Fruit fly (Drosophila melanogaster) whole organism, embryonic: ENCODE measurements around the gene CG7408.

Experiments
- CG16813 ChIP-seq: fragments of 200-800 bp; sonication (Bioruptor generic); IDR thresholded peaks from 3 replicates; pipeline ENCODE4 v1.3.6; 2022; ENCODE audit warnings: missing biosample characterization, missing genetic modification characterization; ENCODE audit not compliant: partially characterized antibody
- CG6683 ChIP-seq: fragments of 200-800 bp; sonication (Bioruptor generic); optimal IDR thresholded peaks from 2 replicates; lab custom pipeline; 2017; ENCODE audit warnings: missing biosample characterization, mild to moderate bottlenecking, missing genetic modification characterization, missing genetic modification reagents
- CG9215 ChIP-seq: fragments of 200-800 bp; sonication (Bioruptor generic); IDR thresholded peaks from 2 replicates; pipeline ENCODE4 v1.3.6; 2022; ENCODE audit warnings: missing biosample characterization, missing genetic modification characterization
- E2f1 ChIP-seq: fragments of 200-800 bp; sonication (Bioruptor generic); IDR thresholded peaks from 2 replicates; pipeline ENCODE4 v1.3.6; 2022; ENCODE audit warnings: missing biosample characterization, missing genetic modification characterization
- NFAT ChIP-seq: fragments of 200-800 bp; sonication (Bioruptor generic); IDR thresholded peaks from 2 replicates; pipeline ENCODE4 v1.3.6; 2022; ENCODE audit warnings: missing biosample characterization, missing genetic modification characterization
- btn ChIP-seq: fragments of 200-800 bp; sonication (Bioruptor generic); optimal IDR thresholded peaks from 2 replicates; lab custom pipeline; 2016; ENCODE audit warnings: missing biosample characterization, missing genetic modification characterization
- klu ChIP-seq: fragments of 200-800 bp; sonication (Bioruptor generic); IDR thresholded peaks from 2 replicates; pipeline ENCODE4 v1.3.6; 2022; ENCODE audit warnings: missing biosample characterization, missing genetic modification characterization

DNA sequence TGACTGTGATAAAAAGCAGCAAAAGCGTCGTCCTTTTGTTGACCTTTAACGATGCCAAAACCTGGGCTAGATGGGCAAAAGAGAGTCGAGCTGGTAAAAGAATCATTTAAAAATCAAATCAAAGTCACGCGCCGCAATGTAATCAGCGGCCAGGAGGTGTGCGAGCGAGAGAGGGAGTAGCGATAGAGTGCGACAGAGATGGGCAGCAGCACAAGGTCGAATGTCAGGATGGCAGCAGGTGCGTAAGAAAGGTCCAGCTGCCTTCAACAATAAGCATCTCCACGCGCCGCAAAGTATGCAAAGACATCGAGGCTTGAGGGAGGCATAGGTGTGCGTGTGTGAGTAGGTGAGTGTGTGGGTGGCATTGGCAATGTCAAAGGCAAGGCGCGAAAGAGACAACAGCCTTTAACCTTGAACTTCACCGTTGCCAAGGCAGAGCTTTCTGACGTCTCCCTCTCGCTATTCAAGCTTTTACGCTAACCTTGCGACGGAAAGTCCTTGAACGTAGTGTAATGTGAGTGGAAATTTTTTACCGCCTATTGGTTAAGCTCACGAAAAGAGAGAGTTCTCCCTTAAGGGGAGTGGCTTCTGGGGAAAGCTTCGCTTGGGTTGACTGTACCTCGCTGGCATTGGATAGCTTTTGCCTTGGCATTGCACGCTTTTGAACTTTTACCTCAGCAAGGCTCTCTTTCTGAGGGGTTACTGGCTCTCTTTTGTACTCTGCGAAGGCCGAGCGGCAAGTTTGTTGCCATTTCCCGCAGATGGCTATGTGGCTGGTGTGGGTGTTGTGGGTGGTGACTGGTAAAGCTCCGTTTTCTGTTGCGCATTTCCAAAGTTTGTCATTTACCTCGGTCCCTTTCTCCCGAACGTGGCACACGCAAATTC lies 51.0 kb downstream of the CG7408 start:
- TF ChIP-seq CG9215 (no peak), NFAT (GFP tag; lab: Robert Waterston, UW) (no peak), CG6683 (no peak), CG16813 (GFP tag; lab: Robert Waterston, UW) (no peak), klu (GFP tag; lab: Robert Waterston, UW) (no peak), btn (GFP tag; lab: Kevin White, UChicago) (no peak), E2f1 (GFP tag; lab: Robert Waterston, UW) (no peak)
